Worm (Caenorhabditis elegans): ENCODE data around the gene cutl-22.

DNA sequence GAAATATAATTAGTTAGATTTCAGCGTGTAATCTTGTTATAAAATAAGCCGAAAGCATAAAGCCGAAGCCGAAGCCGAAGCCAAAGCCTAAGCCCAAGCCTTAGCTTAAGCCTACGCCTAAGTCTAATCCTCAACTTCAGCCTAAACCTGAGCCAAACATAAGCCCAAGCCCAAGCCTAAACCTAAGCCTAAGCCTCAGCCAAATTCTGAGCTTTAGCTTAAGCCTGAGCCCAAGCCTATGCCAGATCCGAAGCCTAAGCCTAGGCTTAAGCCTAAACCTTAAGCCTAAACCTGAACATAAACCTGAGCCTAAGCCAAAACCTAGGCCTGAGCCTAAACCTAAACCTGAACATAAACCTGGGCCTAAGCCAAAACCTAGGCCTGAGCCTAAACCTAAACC lies 19.2 kb downstream of the cutl-22 start:
- TF ChIP-seq pqm-1 (tag; optimal IDR thresholded peaks at IDR 0.05) (no peak), nhr-12 (tag; optimal IDR thresholded peaks at IDR 0.05) (no peak), nhr-67 (tag; optimal IDR thresholded peaks at IDR 0.05) (no peak), elt-2 (tag; optimal IDR thresholded peaks at IDR 0.05) (no peak)
